Fruit fly (Drosophila melanogaster) whole organism, embryonic: ENCODE results near the gene MTF-1.

ENCODE experiments used
- Awh ChIP-seq: fragments of 200-800 bp; sonication (Bioruptor generic); IDR thresholded peaks from 2 replicates; pipeline ENCODE4, ENCODE4 v1.3.6; 2022; ENCODE audit warnings: missing biosample characterization, missing genetic modification characterization
- B-H2 ChIP-seq: fragments of 200-800 bp; sonication (Bioruptor generic); optimal IDR thresholded peaks from 2 replicates; lab custom pipeline; 2018; ENCODE audit warnings: missing biosample characterization, mild to moderate bottlenecking, missing genetic modification characterization
- C15 ChIP-seq: fragments of 200-800 bp; sonication (Bioruptor generic); IDR thresholded peaks from 3 replicates; pipeline ENCODE4 v1.3.6; 2022; ENCODE audit warnings: missing biosample characterization, missing genetic modification characterization
- CG10959 ChIP-seq: fragments of 200-800 bp; sonication (Bioruptor generic); IDR thresholded peaks from 2 replicates; pipeline ENCODE4 v1.3.6; 2022; ENCODE audit warnings: missing biosample characterization, missing genetic modification characterization
- CG12155 ChIP-seq: fragments of 200-800 bp; sonication (Bioruptor generic); optimal IDR thresholded peaks from 3 replicates; lab custom pipeline; 2016; ENCODE audit warnings: missing biosample characterization, missing genetic modification characterization
- CG12659 ChIP-seq: fragments of 200-800 bp; sonication (Bioruptor generic); optimal IDR thresholded peaks from 3 replicates; lab custom pipeline; 2017; ENCODE audit warnings: mild to moderate bottlenecking, missing biosample characterization, missing genetic modification reagents, missing genetic modification characterization
- CG14710 ChIP-seq: fragments of 200-800 bp; sonication (Bioruptor generic); optimal IDR thresholded peaks from 3 replicates; lab custom pipeline; 2019; ENCODE audit warnings: missing biosample characterization, mild to moderate bottlenecking, missing genetic modification characterization, moderate library complexity
- CG17186 ChIP-seq: fragments of 200-800 bp; sonication (Bioruptor generic); optimal IDR thresholded peaks from 3 replicates; lab custom pipeline; 2017; ENCODE audit warnings: missing biosample characterization, missing genetic modification reagents, missing genetic modification characterization
- CG17361 ChIP-seq: fragments of 200-800 bp; sonication (Bioruptor generic); IDR thresholded peaks from 3 replicates; pipeline ENCODE4 v1.3.6; 2022; ENCODE audit warnings: missing biosample characterization, missing genetic modification characterization
- CG3065 ChIP-seq: fragments of 200-800 bp; sonication (Bioruptor generic); optimal IDR thresholded peaks from 2 replicates; lab custom pipeline; 2016; ENCODE audit warnings: missing biosample characterization, missing genetic modification characterization
- CG7372 ChIP-seq: fragments of 200-800 bp; sonication (Bioruptor generic); IDR thresholded peaks from 2 replicates; pipeline ENCODE4 v1.3.6; 2022; ENCODE audit warnings: missing biosample characterization, missing genetic modification characterization
- CG8089 ChIP-seq: fragments of 200-800 bp; sonication (Bioruptor generic); optimal IDR thresholded peaks from 3 replicates; lab custom pipeline; 2016; ENCODE audit warnings: missing biosample characterization, missing genetic modification characterization
- CG8290 ChIP-seq, 3 experiments: fragments of 200-800 bp; sonication (Bioruptor generic); optimal IDR thresholded peaks; 2 replicates each; lab custom pipeline; 2016 to 2019; ENCODE audit warnings: missing biosample characterization in 3 of 3, missing genetic modification characterization in 3 of 3, mild to moderate bottlenecking in 2 of 3, moderate library complexity in 1 of 3
- CG9876 ChIP-seq: fragments of 200-800 bp; sonication (Bioruptor generic); optimal IDR thresholded peaks from 2 replicates; lab custom pipeline; 2016; ENCODE audit warnings: missing biosample characterization, missing genetic modification characterization
- D19A ChIP-seq: fragments of 200-800 bp; optimal IDR thresholded peaks from 3 replicates; lab custom pipeline; 2019; ENCODE audit warnings: missing biosample characterization, mild to moderate bottlenecking, missing genetic modification characterization, moderate library complexity
- D19B ChIP-seq: fragments of 200-800 bp; sonication (Bioruptor generic); optimal IDR thresholded peaks from 2 replicates; lab custom pipeline; 2017; ENCODE audit warnings: missing biosample characterization, mild to moderate bottlenecking, missing genetic modification characterization
- Gug ChIP-seq: fragments of 200-800 bp; sonication (Bioruptor generic); IDR thresholded peaks from 4 replicates; pipeline ENCODE4 v1.3.6; 2022; ENCODE audit warnings: missing biosample characterization, missing genetic modification characterization
- Hand ChIP-seq: fragments of 200-800 bp; sonication (Bioruptor generic); optimal IDR thresholded peaks from 2 replicates; lab custom pipeline; 2017; ENCODE audit warnings: mild to moderate bottlenecking, missing biosample characterization, missing genetic modification reagents, missing genetic modification characterization
- Lhr ChIP-seq: fragments of 200-800 bp; sonication (Bioruptor generic); optimal IDR thresholded peaks from 3 replicates; lab custom pipeline; 2017; ENCODE audit warnings: mild to moderate bottlenecking, missing biosample characterization, missing genetic modification reagents, missing genetic modification characterization
- Neu2 ChIP-seq: fragments of 200-800 bp; sonication (Bioruptor generic); optimal IDR thresholded peaks from 3 replicates; lab custom pipeline; 2016; ENCODE audit warnings: missing biosample characterization, missing genetic modification characterization, borderline replicate concordance
- NfI ChIP-seq: fragments of 200-800 bp; sonication (Bioruptor generic); optimal IDR thresholded peaks from 3 replicates; lab custom pipeline; 2018; ENCODE audit warnings: missing biosample characterization, mild to moderate bottlenecking, missing genetic modification characterization, moderate library complexity
- Ptx1 ChIP-seq: fragments of 200-800 bp; sonication (Bioruptor generic); IDR thresholded peaks from 2 replicates; pipeline ENCODE4 v1.3.6; 2022; ENCODE audit warnings: missing biosample characterization, missing genetic modification characterization
- Ravus ChIP-seq: fragments of 200-800 bp; sonication (Bioruptor generic); IDR thresholded peaks from 2 replicates; pipeline ENCODE4 v1.3.6; 2022; ENCODE audit warnings: missing biosample characterization, missing genetic modification characterization
- Six4 ChIP-seq: fragments of 200-800 bp; sonication (Bioruptor generic); optimal IDR thresholded peaks from 2 replicates; lab custom pipeline; 2016; ENCODE audit warnings: missing biosample characterization, missing genetic modification characterization
- Sry-β ChIP-seq: fragments of 200-800 bp; sonication (Bioruptor generic); optimal IDR thresholded peaks from 2 replicates; lab custom pipeline; 2018; ENCODE audit warnings: missing biosample characterization, mild to moderate bottlenecking, missing genetic modification characterization, moderate library complexity
- Stat92E ChIP-seq, 3 experiments: fragments of >200 bp in 2 of 3; fragments of 200-800 bp in 1 of 3; sonication (Bioruptor generic) in 1 of 3; optimal IDR thresholded peaks; 2 replicates each; lab custom pipeline; 2017 to 2019; ENCODE audit warnings: missing biosample characterization in 3 of 3, missing genetic modification characterization in 3 of 3, mild to moderate bottlenecking in 1 of 3, moderate library complexity in 1 of 3
- ap ChIP-seq: fragments of 200-800 bp; sonication (Bioruptor generic); IDR thresholded peaks from 2 replicates; pipeline ENCODE4 v1.3.6; 2022; ENCODE audit warnings: missing biosample characterization, missing genetic modification characterization
- ara ChIP-seq: fragments of 200-800 bp; sonication (Bioruptor generic); IDR thresholded peaks from 2 replicates; pipeline ENCODE4 v1.3.6; 2022; ENCODE audit warnings: missing biosample characterization, missing genetic modification characterization
- ato ChIP-seq: fragments of 200-800 bp; sonication (Bioruptor generic); IDR thresholded peaks from 2 replicates; pipeline ENCODE4 v1.3.6; 2022; ENCODE audit warnings: missing biosample characterization, missing genetic modification characterization; ENCODE audit not compliant: partially characterized antibody
- bab2 ChIP-seq: fragments of 200-800 bp; sonication (Bioruptor generic); optimal IDR thresholded peaks from 2 replicates; lab custom pipeline; 2016; ENCODE audit warnings: missing biosample characterization, missing genetic modification characterization
- bcd ChIP-seq: fragments of 200-800 bp; sonication (Bioruptor generic); optimal IDR thresholded peaks from 2 replicates; lab custom pipeline; 2017; ENCODE audit warnings: missing biosample characterization, mild to moderate bottlenecking, missing genetic modification characterization
- cg ChIP-seq: fragments of 200-800 bp; sonication (Bioruptor generic); optimal IDR thresholded peaks from 3 replicates; lab custom pipeline; 2019; ENCODE audit warnings: missing biosample characterization, mild to moderate bottlenecking, missing genetic modification characterization, moderate library complexity
- chm ChIP-seq: fragments of 200-800 bp; sonication (Bioruptor generic); IDR thresholded peaks from 2 replicates; pipeline ENCODE4 v1.3.6; 2022; ENCODE audit warnings: missing biosample characterization, missing genetic modification characterization
- ci ChIP-seq: fragments of 200-800 bp; sonication (Bioruptor generic); IDR thresholded peaks from 3 replicates; pipeline ENCODE4 v1.3.6; 2022; ENCODE audit warnings: missing biosample characterization, missing genetic modification characterization
- gem ChIP-seq: fragments of 200-800 bp; sonication (Bioruptor generic); optimal IDR thresholded peaks from 2 replicates; lab custom pipeline; 2019; ENCODE audit warnings: missing biosample characterization, mild to moderate bottlenecking, missing genetic modification characterization, moderate library complexity
- gsb ChIP-seq: fragments of 200-800 bp; sonication (Bioruptor generic); IDR thresholded peaks from 2 replicates; pipeline ENCODE4 v1.3.6; 2022; ENCODE audit warnings: missing biosample characterization, missing genetic modification characterization
- insv ChIP-seq, 2 experiments: fragments of 200-800 bp; sonication (Bioruptor generic); optimal IDR thresholded peaks; 3 replicates each; lab custom pipeline; 2016 to 2018; ENCODE audit warnings: missing biosample characterization in 2 of 2, missing genetic modification characterization in 2 of 2
- jing ChIP-seq: fragments of 200-800 bp; sonication (Bioruptor generic); optimal IDR thresholded peaks from 2 replicates; lab custom pipeline; 2018; ENCODE audit warnings: missing biosample characterization, mild to moderate bottlenecking, missing genetic modification characterization
- mld ChIP-seq: fragments of 200-800 bp; sonication (Bioruptor generic); IDR thresholded peaks from 3 replicates; pipeline ENCODE4 v1.3.6; 2022; ENCODE audit warnings: missing biosample characterization, missing genetic modification characterization; ENCODE audit not compliant: partially characterized antibody
- nerfin-2 ChIP-seq: fragments of 200-800 bp; sonication (Bioruptor generic); IDR thresholded peaks from 2 replicates; pipeline ENCODE4 v1.3.6; 2022; ENCODE audit warnings: missing biosample characterization, missing genetic modification characterization; ENCODE audit not compliant: partially characterized antibody
- nmo ChIP-seq: fragments of 200-800 bp; sonication (Bioruptor generic); optimal IDR thresholded peaks from 2 replicates; lab custom pipeline; 2018; ENCODE audit warnings: missing biosample characterization, mild to moderate bottlenecking, missing genetic modification characterization, moderate library complexity
- otp ChIP-seq: fragments of 200-800 bp; sonication (Bioruptor generic); IDR thresholded peaks from 3 replicates; pipeline ENCODE4, ENCODE4 v1.3.6; 2022; ENCODE audit warnings: missing biosample characterization, missing genetic modification characterization
- pita ChIP-seq: fragments of 200-800 bp; sonication (Bioruptor generic); optimal IDR thresholded peaks from 2 replicates; lab custom pipeline; 2017; ENCODE audit warnings: missing biosample characterization, mild to moderate bottlenecking, missing genetic modification characterization
- pum ChIP-seq: fragments of 200-800 bp; sonication (Bioruptor generic); optimal IDR thresholded peaks from 2 replicates; lab custom pipeline; 2016; ENCODE audit warnings: missing biosample characterization, missing genetic modification characterization
- seq ChIP-seq: fragments of 200-800 bp; sonication (Bioruptor generic); IDR thresholded peaks from 2 replicates; pipeline ENCODE4 v1.3.6; 2022; ENCODE audit warnings: missing biosample characterization, missing genetic modification characterization
- sisA ChIP-seq: fragments of 200-800 bp; sonication (Bioruptor generic); IDR thresholded peaks from 2 replicates; pipeline ENCODE4 v1.3.6; 2022; ENCODE audit warnings: missing biosample characterization, missing genetic modification characterization
- tll ChIP-seq, 2 experiments: fragments of 200-800 bp in 1 of 2; fragments of >200 bp in 1 of 2; sonication (Bioruptor generic) in 1 of 2; optimal IDR thresholded peaks; 2 replicates each; lab custom pipeline; 2017 to 2019; ENCODE audit warnings: missing biosample characterization in 2 of 2, missing genetic modification characterization in 2 of 2, mild to moderate bottlenecking in 1 of 2, moderate library complexity in 1 of 2
- z ChIP-seq: fragments of 200-800 bp; sonication (Bioruptor generic); IDR thresholded peaks from 3 replicates; pipeline ENCODE4 v1.3.6; 2022; ENCODE audit warnings: missing biosample characterization, missing genetic modification characterization
- zen ChIP-seq: fragments of 200-800 bp; sonication (Bioruptor generic); optimal IDR thresholded peaks from 3 replicates; lab custom pipeline; 2018; ENCODE audit warnings: missing biosample characterization, mild to moderate bottlenecking, missing genetic modification characterization, moderate library complexity

The MTF-1 gene

DNA sequence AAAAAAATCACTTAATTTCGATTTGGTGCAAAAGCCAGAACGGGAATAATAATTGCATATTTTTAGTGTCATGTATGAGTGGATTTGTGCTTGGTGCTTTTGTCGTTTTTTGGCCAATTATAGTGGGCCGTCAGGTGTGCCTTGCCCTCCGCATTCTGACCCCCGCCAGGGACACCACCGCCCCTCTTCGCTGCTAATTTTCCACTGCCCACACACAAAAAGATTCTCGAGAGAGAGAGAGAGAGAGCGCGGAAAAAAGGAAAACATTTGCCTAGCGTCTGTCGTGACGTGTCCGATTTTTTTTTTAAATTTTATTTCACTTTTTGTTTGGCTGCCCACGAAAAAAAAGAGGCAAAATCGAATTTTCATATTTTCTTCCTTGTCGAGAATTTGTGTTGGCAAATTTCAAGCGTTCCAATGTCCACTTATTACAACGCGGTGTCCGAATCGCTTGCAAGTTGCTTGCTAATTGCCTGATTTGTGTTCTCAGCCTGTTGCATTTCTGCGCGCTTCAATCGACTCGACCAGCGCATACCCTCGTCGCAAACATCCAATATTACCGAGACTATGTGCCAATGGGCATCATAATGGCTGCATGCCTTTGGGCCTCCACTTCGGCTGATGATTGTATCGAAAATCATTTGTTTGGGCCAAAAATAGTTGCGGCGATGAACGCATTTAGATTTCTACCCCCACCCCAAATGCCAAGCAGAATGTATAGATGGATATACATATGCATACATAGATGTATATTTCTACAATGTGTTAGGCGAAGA is 1.9 kb downstream of the MTF-1 start (continued):
- TF ChIP-seq mld, result no peak
- no peak for TF ChIP-seq bab2
- TF ChIP-seq CG17186 (GFP tag; lab: Kevin White, UChicago), result no peak
- TF ChIP-seq CG7372, result no peak
- TF ChIP-seq nmo (GFP tag; lab: Kevin White, UChicago), result no peak
- no peak for TF ChIP-seq gsb (GFP tag; lab: Robert Waterston, UW)
- TF ChIP-seq NfI (GFP tag; lab: Kevin White, UChicago), result no peak
- TF ChIP-seq C15 (GFP tag; lab: Robert Waterston, UW), result no peak
- no peak for TF ChIP-seq CG8290 (GFP tag; optimal IDR thresholded peaks at IDR 0.05; lab: Kevin White, UChicago)
- no peak for TF ChIP-seq CG8290 (tag; optimal IDR thresholded peaks at IDR 0.05; lab: Kevin White, UChicago)
- no peak for TF ChIP-seq CG12155 (GFP tag; lab: Kevin White, UChicago)
- TF ChIP-seq Stat92E (GFP tag; optimal IDR thresholded peaks at IDR 0.05; lab: Kevin White, UChicago), result no peak
- TF ChIP-seq ci (GFP tag; lab: Robert Waterston, UW), result no peak
- peak; percentile 8 for TF ChIP-seq cg (GFP tag; lab: Kevin White, UChicago)
- peak; percentile 26; the same call in 1 of the 2 replicates for TF ChIP-seq ato (GFP tag; lab: Robert Waterston, UW)
- no peak for TF ChIP-seq Gug
- TF ChIP-seq bcd (GFP tag; lab: Kevin White, UChicago), result no peak
- no peak for TF ChIP-seq CG10959 (GFP tag; lab: Robert Waterston, UW)
- no peak for TF ChIP-seq CG3065 (GFP tag; lab: Kevin White, UChicago)
- no peak for TF ChIP-seq B-H2
- TF ChIP-seq Ptx1 (GFP tag; lab: Robert Waterston, UW), result no peak
- no peak for TF ChIP-seq z (GFP tag; lab: Robert Waterston, UW)
- no peak for TF ChIP-seq pita
- TF ChIP-seq zen (tag; lab: Kevin White, UChicago), result no peak
- TF ChIP-seq CG17361 (GFP tag; lab: Robert Waterston, UW), result no peak
- TF ChIP-seq Neu2 (GFP tag; lab: Kevin White, UChicago), result no peak
- TF ChIP-seq Awh, result no peak
- TF ChIP-seq ap (GFP tag; lab: Robert Waterston, UW), result no peak
- TF ChIP-seq CG9876, result no peak
- 0 out of 2 replicates have a peak, but pooled peaks have one; percentile 23 for TF ChIP-seq ara (GFP tag; lab: Robert Waterston, UW)
- no peak for TF ChIP-seq Sry-β
- no peak for TF ChIP-seq seq (GFP tag; lab: Robert Waterston, UW)
- no peak for TF ChIP-seq jing
- no peak for TF ChIP-seq CG8089 (GFP tag; lab: Kevin White, UChicago)
- TF ChIP-seq D19A, result peak; percentile 9
- no peak for TF ChIP-seq Lhr
- TF ChIP-seq CG14710, result no peak
- TF ChIP-seq tll (GFP tag; optimal IDR thresholded peaks at IDR 0.05; lab: Kevin White, UChicago), result no peak
- TF ChIP-seq CG12659, result no peak
- no peak for TF ChIP-seq Six4 (GFP tag; lab: Kevin White, UChicago)
- TF ChIP-seq Ravus (GFP tag; lab: Robert Waterston, UW), result no peak
- TF ChIP-seq Hand (GFP tag; lab: Kevin White, UChicago), result no peak
- TF ChIP-seq insv (GFP tag; optimal IDR thresholded peaks at IDR 0.05; lab: Kevin White, UChicago), result no peak
- TF ChIP-seq chm (GFP tag; lab: Robert Waterston, UW), result no peak
- no peak for TF ChIP-seq gem (tag; lab: Kevin White, UChicago)
- TF ChIP-seq pum, result no peak
- TF ChIP-seq D19B (GFP tag; lab: Kevin White, UChicago), result peak; percentile 55
- TF ChIP-seq nerfin-2 (GFP tag; lab: Robert Waterston, UW), result no peak
- TF ChIP-seq otp (GFP tag; lab: Robert Waterston, UW), result no peak
- TF ChIP-seq sisA (GFP tag; lab: Robert Waterston, UW), result no peak
